Worm (Caenorhabditis elegans) whole organism, L4 larva: Measurements from ENCODE around the gene K07E1.1.
A peak's percentile ranks its signal among the peaks of the same experiment; 100 is the strongest.

ENCODE experiments used
- D1046.2 ChIP-seq: fragments of 200-800 bp; sonication (Bioruptor generic); IDR thresholded peaks from 2 replicates; pipeline ENCODE4 v1.3.6; 2022; ENCODE audit warnings: missing genetic modification characterization, missing compliant biosample characterization
- F26F4.8 ChIP-seq: fragments of 200-800 bp; sonication (Bioruptor generic); conservative IDR thresholded peaks from 2 replicates; pipeline ENCODE4 v1.3.6; 2022; ENCODE audit warnings: missing genetic modification characterization, missing compliant biosample characterization
- R02D3.7 ChIP-seq: fragments of 150-350 bp; sonication (generic microtip); optimal IDR thresholded peaks from 3 replicates; lab custom pipeline; 2014; ENCODE audit warnings: missing biosample characterization, missing genetic modification characterization
- Y5F2A.4 ChIP-seq: fragments of 200-800 bp; sonication (Bioruptor generic); optimal IDR thresholded peaks from 2 replicates; lab custom pipeline; 2018; ENCODE audit warnings: mild to moderate bottlenecking, missing genetic modification characterization, missing compliant biosample characterization
- arid-1 ChIP-seq: fragments of 200-800 bp; sonication (Bioruptor generic); conservative IDR thresholded peaks from 2 replicates; pipeline ENCODE4 v1.3.6; 2022; ENCODE audit warnings: missing genetic modification reagents, missing genetic modification characterization, missing compliant biosample characterization
- attf-4 ChIP-seq: sonication (generic microtip); optimal IDR thresholded peaks from 3 replicates; lab custom pipeline; 2017; ENCODE audit warnings: missing biosample characterization, missing genetic modification characterization
- ceh-44 ChIP-seq: fragments of 200-800 bp; sonication (Bioruptor generic); IDR thresholded peaks from 2 replicates; pipeline ENCODE4 v1.3.6; 2022; ENCODE audit warnings: missing genetic modification reagents, missing genetic modification characterization, missing compliant biosample characterization
- ceh-62 ChIP-seq: sonication (generic microtip); optimal IDR thresholded peaks from 2 replicates; lab custom pipeline; 2017; ENCODE audit warnings: missing biosample characterization, missing genetic modification characterization
- ceh-82 ChIP-seq: sonication (generic microtip); optimal IDR thresholded peaks from 2 replicates; lab custom pipeline; 2017; ENCODE audit warnings: missing biosample characterization, missing genetic modification characterization
- ces-1 ChIP-seq: fragments of 150-350 bp; sonication (generic microtip); optimal IDR thresholded peaks from 4 replicates; lab custom pipeline; 2014; ENCODE audit warnings: missing biosample characterization, missing genetic modification reagents, missing genetic modification characterization
- ctbp-1 ChIP-seq: fragments of 200-800 bp; sonication (Bioruptor generic); IDR thresholded peaks from 2 replicates; pipeline ENCODE4 v1.3.6; 2022; ENCODE audit warnings: missing genetic modification reagents, missing genetic modification characterization, missing compliant biosample characterization
- daf-12 ChIP-seq: fragments of 150-350 bp; optimal IDR thresholded peaks from 2 replicates; lab custom pipeline; 2014; ENCODE audit warnings: missing biosample characterization, missing genetic modification reagents, missing genetic modification characterization
- dmd-8 ChIP-seq: fragments of 200-800 bp; sonication (Bioruptor generic); IDR thresholded peaks from 2 replicates; pipeline ENCODE4 v1.3.6; 2022; ENCODE audit warnings: missing genetic modification characterization, missing compliant biosample characterization
- dmd-9 ChIP-seq: fragments of 200-800 bp; sonication (Bioruptor generic); IDR thresholded peaks from 2 replicates; pipeline ENCODE4 v1.3.6; 2022; ENCODE audit warnings: missing genetic modification reagents, missing genetic modification characterization, missing compliant biosample characterization
- dve-1 ChIP-seq: sonication (generic microtip); optimal IDR thresholded peaks from 2 replicates; lab custom pipeline; 2017; ENCODE audit warnings: antibody characterized with exemption, mild to moderate bottlenecking, missing genetic modification characterization, missing compliant biosample characterization; ENCODE audit not compliant: insufficient read depth
- fkh-10 ChIP-seq: fragments of 150-350 bp; optimal IDR thresholded peaks from 2 replicates; lab custom pipeline; 2014; ENCODE audit warnings: missing biosample characterization, missing genetic modification reagents, missing genetic modification characterization
- gei-8 ChIP-seq: fragments of 200-800 bp; sonication (Bioruptor generic); optimal IDR thresholded peaks from 2 replicates; lab custom pipeline; 2018; ENCODE audit warnings: mild to moderate bottlenecking, missing genetic modification characterization, missing compliant biosample characterization
- hlh-30 ChIP-seq: sonication (generic microtip); optimal IDR thresholded peaks from 2 replicates; lab custom pipeline; 2017; ENCODE audit warnings: antibody characterized with exemption, mild to moderate bottlenecking, missing genetic modification characterization, missing compliant biosample characterization; ENCODE audit not compliant: insufficient read depth
- hmg-1.1 ChIP-seq: fragments of 200-800 bp; sonication (Bioruptor generic); IDR thresholded peaks from 2 replicates; pipeline ENCODE4 v1.3.6; 2022; ENCODE audit warnings: missing genetic modification reagents, missing genetic modification characterization, missing compliant biosample characterization
- jun-1 ChIP-seq: fragments of 150-350 bp; optimal IDR thresholded peaks from 2 replicates; lab custom pipeline; 2014; ENCODE audit warnings: missing biosample characterization, missing genetic modification reagents, missing genetic modification characterization
- lin-1 ChIP-seq: fragments of 200-800 bp; sonication (Bioruptor generic); IDR thresholded peaks from 2 replicates; pipeline ENCODE4 v1.3.6; 2022; ENCODE audit warnings: missing genetic modification reagents, missing genetic modification characterization, missing compliant biosample characterization
- lin-13 ChIP-seq: fragments of 150-350 bp; optimal IDR thresholded peaks from 2 replicates; lab custom pipeline; 2014; ENCODE audit warnings: missing biosample characterization, missing genetic modification reagents, missing genetic modification characterization
- lin-15B ChIP-seq: fragments of 150-350 bp; sonication (generic microtip); optimal IDR thresholded peaks from 3 replicates; lab custom pipeline; 2014; ENCODE audit warnings: missing biosample characterization, missing genetic modification characterization
- lin-29 ChIP-seq: fragments of 200-800 bp; sonication (Bioruptor generic); IDR thresholded peaks from 2 replicates; pipeline ENCODE4 v1.3.6; 2022; ENCODE audit warnings: missing genetic modification reagents, missing genetic modification characterization, missing compliant biosample characterization
- lsy-2 ChIP-seq, 2 experiments: fragments of 150-350 bp in 1 of 2; sonication (generic microtip) in 1 of 2; optimal IDR thresholded peaks; 2 replicates each; lab custom pipeline; 2014 to 2017; ENCODE audit warnings: missing biosample characterization in 2 of 2, missing genetic modification characterization in 2 of 2
- madf-9 ChIP-seq: fragments of 200-800 bp; sonication (Bioruptor generic); conservative IDR thresholded peaks from 2 replicates; pipeline ENCODE4 v1.3.6; 2022; ENCODE audit warnings: missing genetic modification reagents, missing genetic modification characterization, missing compliant biosample characterization
- mdt-29 ChIP-seq: fragments of 200-800 bp; sonication (Bioruptor generic); IDR thresholded peaks from 2 replicates; pipeline ENCODE4 v1.3.6; 2022; ENCODE audit warnings: missing genetic modification reagents, missing genetic modification characterization, missing compliant biosample characterization
- mes-2 ChIP-seq: sonication (generic microtip); optimal IDR thresholded peaks from 2 replicates; lab custom pipeline; 2016; ENCODE audit warnings: missing genotype, mild to moderate bottlenecking, missing genetic modification characterization, missing compliant biosample characterization; ENCODE audit not compliant: poor library complexity, severe bottlenecking
- mxl-2 ChIP-seq: fragments of 200-800 bp; sonication (Bioruptor generic); conservative IDR thresholded peaks from 2 replicates; pipeline ENCODE4 v1.3.6; 2022; ENCODE audit warnings: missing genetic modification reagents, missing genetic modification characterization, missing compliant biosample characterization
- nhr-10 ChIP-seq: fragments of 150-350 bp; optimal IDR thresholded peaks from 2 replicates; lab custom pipeline; 2014; ENCODE audit warnings: missing biosample characterization, missing genetic modification characterization
- nhr-11 ChIP-seq: fragments of 150-350 bp; optimal IDR thresholded peaks from 2 replicates; lab custom pipeline; 2014; ENCODE audit warnings: missing biosample characterization, missing genetic modification characterization
- nhr-111 ChIP-seq: fragments of 200-800 bp; sonication (Bioruptor generic); optimal IDR thresholded peaks from 2 replicates; lab custom pipeline; 2018; ENCODE audit warnings: mild to moderate bottlenecking, missing genetic modification characterization, missing compliant biosample characterization
- nhr-237 ChIP-seq: sonication (generic microtip); optimal IDR thresholded peaks from 2 replicates; lab custom pipeline; 2017; ENCODE audit warnings: missing biosample characterization, missing genetic modification characterization
- nhr-28 ChIP-seq: fragments of 150-350 bp; optimal IDR thresholded peaks from 2 replicates; lab custom pipeline; 2014; ENCODE audit warnings: missing biosample characterization, missing genetic modification characterization
- nhr-48 ChIP-seq: sonication (generic microtip); optimal IDR thresholded peaks from 2 replicates; lab custom pipeline; 2016; ENCODE audit warnings: mild to moderate bottlenecking, missing genetic modification characterization, missing compliant biosample characterization
- nhr-6 ChIP-seq: fragments of 150-350 bp; optimal IDR thresholded peaks from 2 replicates; lab custom pipeline; 2014; ENCODE audit warnings: missing biosample characterization, missing genetic modification characterization
- php-3 ChIP-seq: fragments of 200-800 bp; sonication (Bioruptor generic); IDR thresholded peaks from 2 replicates; pipeline ENCODE4 v1.3.6; 2022; ENCODE audit warnings: missing genetic modification reagents, missing genetic modification characterization, missing compliant biosample characterization
- rbr-2 ChIP-seq: sonication (generic microtip); optimal IDR thresholded peaks from 2 replicates; lab custom pipeline; 2016; ENCODE audit warnings: missing genotype, missing genetic modification characterization, missing compliant biosample characterization
- snpc-1.2 ChIP-seq: fragments of 200-800 bp; sonication (Bioruptor generic); IDR thresholded peaks from 2 replicates; pipeline ENCODE4 v1.3.6; 2022; ENCODE audit warnings: missing genetic modification reagents, missing genetic modification characterization, missing compliant biosample characterization
- spr-3 ChIP-seq: fragments of 200-800 bp; sonication (Bioruptor generic); optimal IDR thresholded peaks from 2 replicates; lab custom pipeline; 2018; ENCODE audit warnings: mild to moderate bottlenecking, missing genetic modification characterization, missing compliant biosample characterization
- unc-130 ChIP-seq: sonication (generic microtip); optimal IDR thresholded peaks from 2 replicates; lab custom pipeline; 2016; ENCODE audit warnings: missing genetic modification reagents, missing genetic modification characterization, missing compliant biosample characterization
- vab-7 ChIP-seq: fragments of 200-800 bp; sonication (Bioruptor generic); IDR thresholded peaks from 2 replicates; pipeline ENCODE4 v1.3.6; 2022; ENCODE audit warnings: missing genetic modification reagents, missing genetic modification characterization, missing compliant biosample characterization
- zag-1 ChIP-seq: fragments of 150-350 bp; optimal IDR thresholded peaks from 2 replicates; lab custom pipeline; 2014; ENCODE audit warnings: missing biosample characterization, missing genetic modification characterization
- zfp-3 ChIP-seq: fragments of 200-800 bp; sonication (Bioruptor generic); conservative IDR thresholded peaks from 2 replicates; pipeline ENCODE4 v1.3.6; 2022; ENCODE audit warnings: missing genetic modification reagents, missing genetic modification characterization, missing compliant biosample characterization
- zip-11 ChIP-seq: fragments of 200-800 bp; sonication (Bioruptor generic); IDR thresholded peaks from 2 replicates; pipeline ENCODE4 v1.3.6; 2022; ENCODE audit warnings: missing genetic modification characterization, missing compliant biosample characterization
- zip-2 ChIP-seq: fragments of 150-350 bp; optimal IDR thresholded peaks from 2 replicates; lab custom pipeline; 2014; ENCODE audit warnings: missing biosample characterization, missing genetic modification characterization
- ztf-7 ChIP-seq: fragments of 150-350 bp; optimal IDR thresholded peaks from 2 replicates; lab custom pipeline; 2014; ENCODE audit warnings: missing biosample characterization, missing genetic modification characterization

The K07E1.1 gene

DNA sequence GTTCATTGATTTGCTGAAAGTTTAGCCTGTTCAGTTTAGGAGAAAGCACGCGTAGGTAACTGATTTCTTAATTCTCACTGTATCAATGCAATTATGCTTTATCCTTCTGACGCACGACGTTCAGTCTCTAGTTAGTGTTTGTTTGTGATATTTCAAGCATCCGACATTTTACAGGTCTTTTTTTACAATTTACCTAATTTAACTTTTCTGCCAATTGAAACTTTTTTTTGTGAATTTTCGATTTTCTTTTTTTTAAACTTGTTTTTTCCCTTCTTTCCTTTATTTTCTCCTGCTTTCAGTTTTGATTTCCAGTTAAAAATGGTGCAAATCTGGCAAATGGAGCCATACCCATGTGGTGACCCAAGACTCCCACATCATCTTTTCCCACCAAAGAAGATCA, at the start of gene K07E1.1:
TSS of gene K07E1.1 (plus strand) at position 301 of the 400 bp plus-strand sequence.
- TF ChIP-seq arid-1 (no peak), mdt-29 (GFP tag; lab: Robert Waterston, UW) (no peak), R02D3.7 (tag; lab: Kevin White, UChicago) (no peak), D1046.2 (GFP tag; lab: Robert Waterston, UW) (no peak), lin-13 (no peak), unc-130 (no peak), fkh-10 (GFP tag; lab: Kevin White, UChicago) (no peak), mes-2 (tag; lab: Kevin White, UChicago) (no peak), nhr-6 (tag; lab: Kevin White, UChicago) (no peak), zip-2 (tag; lab: Kevin White, UChicago) (no peak), attf-4 (tag; lab: Kevin White, UChicago) (no peak), nhr-28 (tag; lab: Kevin White, UChicago) (no peak), hmg-1.1 (GFP tag; lab: Robert Waterston, UW) (no peak)

DNA sequence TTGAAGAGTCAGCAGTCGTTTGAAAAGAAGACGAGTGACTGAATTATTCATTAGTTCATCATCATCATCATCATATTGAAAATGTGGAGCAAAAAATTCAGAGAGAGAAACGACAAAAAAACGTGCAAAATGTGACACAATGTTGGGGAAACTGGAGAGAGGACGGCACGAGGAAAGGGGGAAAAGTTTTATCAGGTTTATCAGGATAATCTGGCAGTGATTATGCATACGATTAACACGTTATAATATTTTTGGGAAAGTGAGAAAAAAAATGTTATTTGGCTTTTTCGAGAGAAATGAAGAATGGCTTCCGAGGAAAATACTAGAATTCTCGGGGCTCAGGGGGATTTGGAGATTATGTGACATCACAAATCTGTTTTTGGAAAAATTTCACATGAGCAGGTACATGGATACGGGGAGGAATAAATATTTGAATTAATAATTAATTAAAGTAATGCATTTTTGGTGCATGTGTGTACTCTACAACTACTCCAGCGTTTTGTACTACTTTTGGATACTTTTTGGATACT, 45.7 kb upstream of the K07E1.1 start, which contains the start of gene camt-1:
TSS of gene camt-1 (minus strand) at position 51 of the 530 bp plus-strand sequence.
- TF ChIP-seq F26F4.8 (no peak), ceh-82 (tag; lab: Kevin White, UChicago) (no peak), spr-3 (GFP tag; lab: Kevin White, UChicago) (no peak), nhr-237 (no peak), lin-1 (GFP tag; lab: Robert Waterston, UW) (no peak), rbr-2 (tag; lab: Kevin White, UChicago) (no peak), dve-1 (tag; lab: Kevin White, UChicago) (no peak), hlh-30 (tag; lab: Kevin White, UChicago) (no peak), nhr-11 (tag; lab: Kevin White, UChicago) (no peak), lin-15B (tag; lab: Kevin White, UChicago) (no peak)

DNA sequence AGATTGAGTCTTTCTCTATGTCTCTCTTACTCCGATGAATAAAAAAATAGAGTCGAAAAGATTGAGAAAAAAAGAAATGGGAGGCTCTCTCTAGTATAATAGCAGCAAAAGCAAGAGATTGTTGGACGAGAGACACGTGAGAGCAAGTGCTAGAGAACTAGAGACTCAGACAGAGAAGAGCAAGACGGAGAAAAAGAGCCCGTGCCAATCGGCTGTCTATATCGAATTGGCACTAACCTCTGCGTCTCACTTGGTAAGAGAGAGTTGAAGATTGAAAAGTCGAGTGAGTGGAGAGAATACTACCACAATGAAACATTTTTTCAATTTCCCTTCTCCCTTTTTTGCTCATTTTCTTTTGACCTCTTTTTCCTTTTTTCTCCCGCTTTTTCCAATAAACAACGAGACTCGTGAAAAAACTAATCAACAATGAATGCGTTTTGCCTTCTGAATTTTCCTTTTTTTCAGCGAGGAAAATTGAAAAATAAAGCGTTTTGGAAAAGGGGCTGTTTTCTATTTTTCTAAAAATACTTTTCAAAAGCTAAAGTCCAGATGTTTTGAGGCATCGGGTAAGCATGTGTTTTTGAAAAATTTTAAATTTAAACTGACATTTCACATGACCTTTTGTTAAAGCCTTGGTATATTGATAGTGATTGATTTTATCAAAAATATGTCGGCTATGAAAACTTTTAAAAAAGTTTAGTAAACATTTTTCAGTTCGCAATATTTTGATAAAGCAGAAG, 44.2 kb upstream of the K07E1.1 start:
- TF ChIP-seq ctbp-1 (GFP tag; lab: Robert Waterston, UW): peak; percentile 64; the same call in 1 of the 2 replicates
- no peak for TF ChIP-seq dmd-8
- no peak for TF ChIP-seq fkh-10 (GFP tag; lab: Kevin White, UChicago)
- no peak for TF ChIP-seq mdt-29 (GFP tag; lab: Robert Waterston, UW)
- TF ChIP-seq vab-7: no peak
- TF ChIP-seq gei-8 (GFP tag; lab: Kevin White, UChicago): no peak
- no peak for TF ChIP-seq ceh-44
- TF ChIP-seq ztf-7 (tag; lab: Kevin White, UChicago): peak; percentile 12
- no peak for TF ChIP-seq F26F4.8
- TF ChIP-seq dmd-9 (GFP tag; lab: Robert Waterston, UW): no peak
- no peak for TF ChIP-seq jun-1 (tag; lab: Kevin White, UChicago)
- TF ChIP-seq zfp-3 (GFP tag; lab: Robert Waterston, UW): no peak
- TF ChIP-seq php-3: no peak
- TF ChIP-seq nhr-48: no peak
- TF ChIP-seq madf-9: no peak
- no peak for TF ChIP-seq nhr-10 (tag; lab: Kevin White, UChicago)
- TF ChIP-seq arid-1: no peak
- TF ChIP-seq lsy-2 (tag; optimal IDR thresholded peaks at IDR 0.05; lab: Kevin White, UChicago): peak; percentile 73 to 76
- no peak for TF ChIP-seq snpc-1.2 (GFP tag; lab: Robert Waterston, UW)
- no peak for TF ChIP-seq zip-11 (GFP tag; lab: Robert Waterston, UW)
- TF ChIP-seq zag-1 (tag; lab: Kevin White, UChicago): no peak
- TF ChIP-seq ceh-62 (tag; lab: Kevin White, UChicago): no peak
- TF ChIP-seq nhr-111: no peak
- no peak for TF ChIP-seq mxl-2 (GFP tag; lab: Robert Waterston, UW)
- no peak for TF ChIP-seq Y5F2A.4 (GFP tag; lab: Kevin White, UChicago)
- TF ChIP-seq lin-29 (GFP tag; lab: Robert Waterston, UW): no peak
- no peak for TF ChIP-seq daf-12 (tag; lab: Kevin White, UChicago)
- TF ChIP-seq ces-1: peak; percentile 46
- TF ChIP-seq R02D3.7 (tag; lab: Kevin White, UChicago): no peak
- TF ChIP-seq D1046.2 (GFP tag; lab: Robert Waterston, UW): no peak
